Worm (Caenorhabditis elegans) whole organism, L3 larva: ENCODE results near the gene lec-3.

Source experiments
- ama-1 ChIP-seq: fragments of 150-350 bp; optimal IDR thresholded peaks from 2 replicates; lab custom pipeline; 2018
- ceh-82 ChIP-seq: fragments of 150-350 bp; optimal IDR thresholded peaks from 2 replicates; lab custom pipeline; 2014; ENCODE audit warnings: missing biosample characterization, missing genetic modification characterization
- egl-5 ChIP-seq: fragments of 150-350 bp; optimal IDR thresholded peaks from 2 replicates; lab custom pipeline; 2017; ENCODE audit warnings: missing biosample characterization, missing genetic modification reagents, missing genetic modification characterization, inconsistent platforms
- nhr-11 ChIP-seq: fragments of 150-350 bp; optimal IDR thresholded peaks from 2 replicates; lab custom pipeline; 2014; ENCODE audit warnings: missing biosample characterization, missing genetic modification characterization
- pqm-1 ChIP-seq: fragments of 150-350 bp; optimal IDR thresholded peaks from 2 replicates; lab custom pipeline; 2017; ENCODE audit warnings: missing biosample characterization, missing genetic modification characterization, inconsistent platforms
- unc-39 ChIP-seq: sonication (generic microtip); optimal IDR thresholded peaks from 4 replicates; lab custom pipeline; 2017; ENCODE audit warnings: missing biosample characterization, missing genetic modification characterization
- ztf-11 ChIP-seq: fragments of 150-350 bp; optimal IDR thresholded peaks from 2 replicates; lab custom pipeline; 2014; ENCODE audit warnings: missing biosample characterization, missing genetic modification characterization

- TF ChIP-seq egl-5 (tag; lab: Kevin White, UChicago) (no peak), ceh-82 (no peak), unc-39 (tag; lab: Kevin White, UChicago) (no peak), ama-1 (no peak), pqm-1 (no peak), nhr-11 (no peak), ztf-11 (tag; lab: Kevin White, UChicago) (no peak)
These were observed 48.9 kb downstream of the lec-3 start, which contains the start of gene let-268 for ce11 chrII:10039799-10040198.
